Worm (Caenorhabditis elegans) whole organism, L3 larva: Measurements from ENCODE around the gene ZK632.4.

ENCODE experiments used
- R02D3.7 ChIP-seq: fragments of 150-350 bp; optimal IDR thresholded peaks from 2 replicates; lab custom pipeline; 2014; ENCODE audit warnings: missing biosample characterization, missing genetic modification characterization
- aly-2 ChIP-seq: fragments of 150-350 bp; optimal IDR thresholded peaks from 2 replicates; lab custom pipeline; 2014; ENCODE audit warnings: missing biosample characterization, missing genetic modification characterization
- ama-1 ChIP-seq: fragments of 150-350 bp; optimal IDR thresholded peaks from 2 replicates; lab custom pipeline; 2018
- ceh-16 ChIP-seq: sonication (generic microtip); optimal IDR thresholded peaks from 2 replicates; lab custom pipeline; 2017; ENCODE audit warnings: missing biosample characterization, missing genetic modification characterization
- eor-1 ChIP-seq, 2 experiments: fragments of 150-350 bp; optimal IDR thresholded peaks; 2 replicates each; lab custom pipeline; 2014 to 2018; ENCODE audit warnings: missing biosample characterization in 2 of 2, missing genetic modification characterization in 2 of 2
- lin-39 ChIP-seq: fragments of 150-350 bp; optimal IDR thresholded peaks from 2 replicates; lab custom pipeline; 2018; ENCODE audit warnings: missing biosample characterization, missing genetic modification reagents, missing genetic modification characterization
- nhr-43 ChIP-seq: sonication (generic microtip); optimal IDR thresholded peaks from 2 replicates; lab custom pipeline; 2016; ENCODE audit warnings: mild to moderate bottlenecking, missing genetic modification characterization, missing compliant biosample characterization; ENCODE audit not compliant: poor library complexity, severe bottlenecking

DNA sequence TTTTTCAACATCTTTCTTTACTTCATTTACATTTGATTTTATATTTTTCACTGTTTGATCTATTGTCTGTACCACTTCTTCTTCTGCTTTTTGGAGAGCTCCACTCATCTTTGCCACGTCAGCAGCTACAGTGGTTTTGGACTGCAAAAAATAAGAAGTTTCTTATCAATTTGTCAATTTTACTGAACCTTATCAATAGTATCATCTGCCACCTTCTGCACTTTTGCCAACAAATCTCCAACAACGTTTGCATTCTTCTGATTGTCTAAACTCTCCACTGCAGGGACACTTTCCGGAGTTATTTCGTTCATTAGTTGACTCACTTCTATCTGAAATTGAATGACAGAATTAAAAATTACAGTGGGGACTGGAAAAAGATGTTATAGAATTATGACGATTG is 20.5 kb downstream of the ZK632.4 start:
- TF ChIP-seq lin-39: no peak
- TF ChIP-seq nhr-43 (tag; lab: Kevin White, UChicago): no peak
- no peak for TF ChIP-seq aly-2 (tag; lab: Kevin White, UChicago)
- no peak for TF ChIP-seq eor-1 (tag; optimal IDR thresholded peaks at IDR 0.05; lab: Kevin White, UChicago)
- TF ChIP-seq ama-1 (lab: Kevin White, UChicago): no peak
- TF ChIP-seq R02D3.7 (tag; lab: Kevin White, UChicago): no peak
- TF ChIP-seq ceh-16 (tag; lab: Kevin White, UChicago): no peak
